Worm (Caenorhabditis elegans): Measurements from ENCODE around the gene suds-3.
A peak's percentile ranks its signal among the peaks of the same experiment; 100 is the strongest.

The suds-3 gene

DNA sequence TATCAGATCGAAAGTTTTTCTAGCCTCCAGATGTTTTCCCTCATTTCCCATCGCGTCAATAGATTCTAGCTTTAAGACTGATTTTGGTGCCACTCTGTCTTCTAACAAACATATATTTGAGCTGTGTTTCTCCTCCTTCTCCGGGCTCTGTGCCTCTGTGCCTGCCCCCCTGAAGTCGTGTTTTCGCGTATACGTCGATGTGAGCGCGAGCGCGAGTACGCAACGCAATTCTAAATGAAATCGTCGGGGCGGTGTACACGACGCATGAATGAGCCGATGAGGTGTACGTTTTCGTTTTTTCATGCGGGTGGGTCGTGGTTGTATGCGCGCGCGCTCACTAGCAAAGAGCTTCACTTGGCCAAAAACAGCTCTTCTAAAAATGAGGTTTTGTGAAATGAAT lies 35.1 kb downstream of the suds-3 start:
- TF ChIP-seq aly-1 (tag; optimal IDR thresholded peaks at IDR 0.05), result no peak
- TF ChIP-seq B0310.2 (tag; optimal IDR thresholded peaks at IDR 0.05), result no peak
- TF ChIP-seq ceh-36 (tag; optimal IDR thresholded peaks at IDR 0.05), result no peak
- TF ChIP-seq hmbx-1 (tag; optimal IDR thresholded peaks at IDR 0.05), result no peak
- no peak for TF ChIP-seq hmg-4 (GFP tag; optimal IDR thresholded peaks at IDR 0.05)
- no peak for TF ChIP-seq ama-1 (optimal IDR thresholded peaks at IDR 0.05)
- no peak for TF ChIP-seq hnd-1 (tag; optimal IDR thresholded peaks at IDR 0.05)

DNA sequence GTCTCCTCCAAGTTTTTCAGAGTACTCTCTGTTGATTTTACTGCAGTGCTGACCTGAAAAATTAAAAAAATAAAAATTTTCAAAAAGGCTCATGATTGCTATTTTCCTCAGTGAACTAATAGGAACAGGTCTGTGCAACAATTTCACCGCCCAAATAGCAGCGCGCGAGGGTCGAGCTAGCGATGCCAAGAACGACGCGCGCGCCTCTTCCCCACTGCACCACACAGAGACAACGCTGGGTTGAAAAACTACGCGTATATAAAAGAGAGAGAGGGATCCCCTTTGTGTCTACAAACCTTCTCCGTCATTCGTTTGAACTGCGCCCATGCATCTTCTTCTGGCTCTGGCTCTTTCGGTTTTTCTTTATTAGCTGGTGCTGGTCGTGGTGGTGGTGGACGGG lies 39.3 kb downstream of the suds-3 start:
- TF ChIP-seq aly-1 (tag; optimal IDR thresholded peaks at IDR 0.05) (peak; percentile 89), tbx-37 (GFP tag; conservative IDR thresholded peaks at IDR 0.05) (peak; percentile 90), hmbx-1 (tag; optimal IDR thresholded peaks at IDR 0.05) (peak; percentile 82), scrt-1 (GFP tag; IDR thresholded peaks at IDR 0.05) (peak; percentile 97), ceh-36 (tag; optimal IDR thresholded peaks at IDR 0.05) (peak; percentile 92), sea-1 (GFP tag; conservative IDR thresholded peaks at IDR 0.05) (peak; percentile 96), tra-4 (tag; optimal IDR thresholded peaks at IDR 0.05) (peak; percentile 76), pes-1 (GFP tag; IDR thresholded peaks at IDR 0.05) (peak; percentile 95), B0310.2 (tag; optimal IDR thresholded peaks at IDR 0.05) (peak; percentile 90), tbx-11 (GFP tag; IDR thresholded peaks at IDR 0.05) (peak; percentile 94), ets-7 (tag; optimal IDR thresholded peaks at IDR 0.05) (peak; percentile 86), ceh-13 (GFP tag; optimal IDR thresholded peaks at IDR 0.05) (peak; percentile 86), hnd-1 (tag; optimal IDR thresholded peaks at IDR 0.05) (peak; percentile 87), ama-1 (optimal IDR thresholded peaks at IDR 0.05) (no peak), hmg-4 (GFP tag; optimal IDR thresholded peaks at IDR 0.05) (peak; percentile 94), flt-1 (GFP tag; IDR thresholded peaks at IDR 0.05) (peak; percentile 90), F13C5.2 (tag; optimal IDR thresholded peaks at IDR 0.05) (peak; percentile 94)

DNA sequence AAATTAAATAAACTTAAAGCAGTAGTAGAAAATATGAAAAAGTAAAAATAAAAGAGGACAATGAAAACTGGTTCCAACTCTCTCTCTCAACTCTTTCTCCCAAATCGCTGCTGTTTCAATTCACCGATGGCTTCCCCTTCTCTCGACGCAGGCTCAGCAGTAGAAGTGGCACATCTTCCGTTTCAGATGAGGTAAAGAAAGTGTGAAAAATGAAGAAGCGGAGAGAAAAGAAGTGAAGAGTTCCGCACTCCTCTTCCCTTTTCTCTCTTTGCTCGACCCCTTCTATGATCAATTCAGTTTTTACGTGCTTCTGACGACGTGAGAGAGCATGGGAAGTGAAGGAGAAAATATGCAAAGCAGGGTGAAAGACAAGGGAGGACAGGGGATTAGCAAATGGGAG lies 43.4 kb downstream of the suds-3 start:
- no peak for TF ChIP-seq ceh-13 (GFP tag; optimal IDR thresholded peaks at IDR 0.05)
- no peak for TF ChIP-seq ets-7 (tag; optimal IDR thresholded peaks at IDR 0.05)
- no peak for TF ChIP-seq tbx-37 (GFP tag; conservative IDR thresholded peaks at IDR 0.05)
- no peak for TF ChIP-seq hmbx-1 (tag; optimal IDR thresholded peaks at IDR 0.05)
- TF ChIP-seq ama-1 (optimal IDR thresholded peaks at IDR 0.05), result no peak
- no peak for TF ChIP-seq hnd-1 (tag; optimal IDR thresholded peaks at IDR 0.05)
- no peak for TF ChIP-seq aly-1 (tag; optimal IDR thresholded peaks at IDR 0.05)

DNA sequence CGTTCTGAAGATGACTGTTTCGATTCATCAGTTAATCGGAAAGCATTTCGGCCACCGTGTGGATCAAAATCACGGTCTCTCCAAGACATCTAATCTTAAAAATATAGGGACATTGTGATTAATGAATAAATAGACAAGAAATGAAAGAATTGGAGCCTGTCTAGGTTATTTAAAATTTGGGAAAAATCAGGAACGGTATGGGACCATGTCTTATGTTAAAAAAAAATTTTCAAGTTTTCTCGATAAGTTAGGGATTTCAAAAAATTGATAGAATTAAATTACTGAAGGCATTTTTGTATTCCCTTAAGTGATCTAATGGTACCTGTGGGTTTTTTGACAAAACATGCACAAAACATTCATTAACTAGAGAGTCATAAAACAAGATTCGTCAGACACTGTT lies 45.3 kb downstream of the suds-3 start, which contains the start of gene unc-41:
Gene unc-41, minus strand, starts transcription at position 101 of the 400 bp plus-strand sequence.
- no peak for TF ChIP-seq ets-7 (tag; optimal IDR thresholded peaks at IDR 0.05)
- TF ChIP-seq B0310.2 (tag; optimal IDR thresholded peaks at IDR 0.05), result no peak
- TF ChIP-seq hmg-4 (GFP tag; optimal IDR thresholded peaks at IDR 0.05), result no peak
- TF ChIP-seq tbx-37 (GFP tag; conservative IDR thresholded peaks at IDR 0.05), result no peak
- no peak for TF ChIP-seq sea-1 (GFP tag; conservative IDR thresholded peaks at IDR 0.05)

DNA sequence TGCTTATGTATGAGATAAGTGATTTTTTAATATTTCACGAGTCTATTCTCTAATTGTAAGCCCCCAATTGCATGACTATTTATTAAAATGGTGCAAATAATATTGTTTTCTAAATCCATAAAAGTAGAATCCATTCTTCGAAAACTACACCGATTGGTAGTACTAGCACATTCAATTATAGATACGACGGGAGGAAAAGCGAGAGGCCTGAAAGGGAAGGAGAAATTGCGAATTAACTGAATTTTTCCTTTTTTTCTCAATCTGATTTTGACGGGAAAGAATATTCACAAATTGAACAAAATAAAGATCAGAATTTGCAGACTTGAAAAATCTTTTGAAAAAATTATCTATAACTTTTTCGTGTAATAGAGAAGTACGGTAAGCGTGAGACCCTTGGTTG lies 46.4 kb downstream of the suds-3 start:
- TF ChIP-seq F13C5.2 (tag; optimal IDR thresholded peaks at IDR 0.05), result no peak
- no peak for TF ChIP-seq scrt-1 (GFP tag; IDR thresholded peaks at IDR 0.05)
- TF ChIP-seq ama-1 (optimal IDR thresholded peaks at IDR 0.05), result no peak
- no peak for TF ChIP-seq tra-4 (tag; optimal IDR thresholded peaks at IDR 0.05)
- TF ChIP-seq hnd-1 (tag; optimal IDR thresholded peaks at IDR 0.05), result no peak
- TF ChIP-seq tbx-37 (GFP tag; conservative IDR thresholded peaks at IDR 0.05), result no peak
- no peak for TF ChIP-seq sea-1 (GFP tag; conservative IDR thresholded peaks at IDR 0.05)
- TF ChIP-seq ceh-36 (tag; optimal IDR thresholded peaks at IDR 0.05), result no peak

DNA sequence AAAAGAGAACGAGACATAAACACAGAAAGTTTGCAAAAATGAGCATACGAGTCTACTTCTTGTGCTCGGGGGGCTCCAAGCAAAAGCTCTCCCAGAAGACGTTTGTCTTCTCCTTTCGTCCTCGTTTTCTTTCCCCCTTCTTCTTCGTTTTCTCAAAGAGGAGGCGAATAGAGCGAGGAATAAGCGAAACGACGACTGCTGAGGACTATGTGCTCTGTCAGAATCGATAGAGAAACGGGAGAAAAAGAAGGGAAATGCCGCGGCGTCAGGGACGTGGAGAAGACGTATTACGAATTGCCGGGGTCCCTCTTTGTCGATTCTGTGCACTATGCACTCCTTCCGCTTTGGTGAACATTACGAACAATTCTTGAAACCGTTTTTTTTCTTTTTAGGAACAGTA lies 47.6 kb downstream of the suds-3 start:
- no peak for TF ChIP-seq ceh-13 (GFP tag; optimal IDR thresholded peaks at IDR 0.05)
- no peak for TF ChIP-seq ets-7 (tag; optimal IDR thresholded peaks at IDR 0.05)
- no peak for TF ChIP-seq B0310.2 (tag; optimal IDR thresholded peaks at IDR 0.05)
- TF ChIP-seq hmg-4 (GFP tag; optimal IDR thresholded peaks at IDR 0.05), result peak; percentile 22
- no peak for TF ChIP-seq tbx-37 (GFP tag; conservative IDR thresholded peaks at IDR 0.05)
- no peak for TF ChIP-seq hmbx-1 (tag; optimal IDR thresholded peaks at IDR 0.05)

DNA sequence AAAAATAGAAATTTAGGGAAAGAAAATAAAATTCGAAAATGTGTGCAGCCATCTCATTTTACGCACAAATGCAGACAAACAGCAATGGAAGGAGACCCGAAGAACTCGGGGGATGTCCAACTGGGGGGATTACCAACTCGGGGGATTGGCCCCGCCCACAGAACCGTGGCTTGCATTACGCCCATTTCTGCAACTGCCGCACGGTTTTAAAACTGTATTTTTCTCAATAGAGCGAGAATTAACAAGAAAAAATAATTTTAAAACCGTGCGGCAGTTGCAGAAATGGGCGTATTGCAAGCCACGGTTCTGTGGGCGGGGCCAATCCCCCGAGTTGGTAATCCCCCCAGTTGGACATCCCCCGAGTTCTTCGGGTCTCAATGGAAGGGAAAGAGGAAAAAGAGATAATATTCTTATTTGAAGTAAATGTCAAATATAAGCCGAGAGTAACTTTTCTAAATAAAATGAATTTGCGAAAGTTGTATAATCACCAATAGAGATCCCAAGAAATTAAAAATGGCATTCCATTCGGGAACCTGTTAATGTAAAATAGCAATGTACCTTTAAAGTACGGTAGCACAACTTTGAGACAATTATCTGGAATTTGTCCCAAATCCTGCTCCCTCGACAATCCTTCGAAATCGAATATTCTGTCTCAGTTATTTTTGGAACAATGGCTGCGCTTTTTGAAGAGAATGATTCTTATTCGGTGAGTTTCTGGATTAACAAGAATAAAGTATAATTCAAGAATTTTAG lies 50.1 kb downstream of the suds-3 start, which contains the start of the genes ruvb-1 and tofu-1:
Gene ruvb-1, minus strand, starts transcription at position 72 of the 753 bp plus-strand sequence.
Gene tofu-1, plus strand, starts transcription at position 417 of the 753 bp plus-strand sequence.
- TF ChIP-seq ceh-36 (tag; optimal IDR thresholded peaks at IDR 0.05) (peak; percentile 39), F13C5.2 (tag; optimal IDR thresholded peaks at IDR 0.05) (peak; percentile 21), sea-1 (GFP tag; conservative IDR thresholded peaks at IDR 0.05) (0 out of 2 replicates have a peak, but pooled peaks have one; percentile 46), tbx-37 (GFP tag; conservative IDR thresholded peaks at IDR 0.05) (peak; percentile 31; the same call in 1 of the 2 replicates)
